Worm (Caenorhabditis elegans) whole organism, L1 larva: ENCODE data around the gene K03A11.1.
A peak's percentile ranks its signal among the peaks of the same experiment; 100 is the strongest.

Experiments used
- C34B4.2 ChIP-seq: sonication (generic microtip); optimal IDR thresholded peaks from 2 replicates; lab custom pipeline; 2017; ENCODE audit warnings: mild to moderate bottlenecking, missing genetic modification characterization, missing compliant biosample characterization
- F16B12.6 ChIP-seq: fragments of 150-350 bp; optimal IDR thresholded peaks from 2 replicates; lab custom pipeline; 2014; ENCODE audit warnings: missing biosample characterization, missing genetic modification characterization
- alr-1 ChIP-seq: fragments of 200-800 bp; sonication (Bioruptor generic); optimal IDR thresholded peaks from 2 replicates; lab custom pipeline; 2018; ENCODE audit warnings: borderline replicate concordance, mild to moderate bottlenecking, missing genetic modification characterization, missing compliant biosample characterization
- blmp-1 ChIP-seq: fragments of 150-350 bp; optimal IDR thresholded peaks from 2 replicates; lab custom pipeline; 2014; ENCODE audit warnings: missing biosample characterization, missing genetic modification characterization
- ceh-63 ChIP-seq: fragments of 200-800 bp; sonication (Bioruptor generic); optimal IDR thresholded peaks from 2 replicates; lab custom pipeline; 2018; ENCODE audit warnings: mild to moderate bottlenecking, missing genetic modification characterization, missing compliant biosample characterization
- ceh-8 ChIP-seq: fragments of 200-800 bp; sonication (Bioruptor generic); optimal IDR thresholded peaks from 2 replicates; lab custom pipeline; 2018; ENCODE audit warnings: mild to moderate bottlenecking, missing genetic modification characterization, moderate library complexity, missing compliant biosample characterization
- ceh-88 ChIP-seq: fragments of 200-800 bp; sonication (Bioruptor generic); IDR thresholded peaks from 2 replicates; pipeline ENCODE4 v1.3.6; 2022; ENCODE audit warnings: missing genetic modification characterization, missing compliant biosample characterization
- dpl-1 ChIP-seq, 3 experiments: fragments of 150-350 bp in 2 of 3; sonication (generic microtip) in 1 of 3; optimal IDR thresholded peaks; 2 replicates each; lab custom pipeline; 2014 to 2017; ENCODE audit warnings: missing biosample characterization in 3 of 3, missing genetic modification characterization in 3 of 3, missing genetic modification reagents in 3 of 3
- dsc-1 ChIP-seq: sonication (generic microtip); optimal IDR thresholded peaks from 2 replicates; lab custom pipeline; 2016; ENCODE audit warnings: mild to moderate bottlenecking, missing genetic modification characterization, missing compliant biosample characterization
- efl-1 ChIP-seq, 4 experiments: fragments of 150-350 bp; optimal IDR thresholded peaks in 3 of 4; peaks in 1 of 4; 1 replicate in 1 of 4; 2 replicates in 3 of 4; lab custom pipeline; 2014; ENCODE audit warnings: missing biosample characterization in 2 of 4, missing genetic modification characterization in 2 of 4, missing genetic modification reagents in 2 of 4
- efl-3 ChIP-seq: fragments of 200-800 bp; sonication (Bioruptor generic); optimal IDR thresholded peaks from 2 replicates; lab custom pipeline; 2018; ENCODE audit warnings: mild to moderate bottlenecking, missing genetic modification characterization, missing compliant biosample characterization
- egl-13 ChIP-seq: sonication (generic microtip); optimal IDR thresholded peaks from 2 replicates; lab custom pipeline; 2016; ENCODE audit warnings: missing genotype, missing genetic modification reagents, missing genetic modification characterization, missing compliant biosample characterization
- elt-3 ChIP-seq, 6 experiments: fragments of 150-350 bp in 1 of 6; sonication (generic microtip); optimal IDR thresholded peaks; 2 replicates each; lab custom pipeline; 2017 to 2018; ENCODE audit warnings: missing biosample characterization in 6 of 6, missing genetic modification characterization in 6 of 6, inconsistent platforms in 1 of 6
- fkh-10 ChIP-seq: sonication (generic microtip); optimal IDR thresholded peaks from 2 replicates; lab custom pipeline; 2017; ENCODE audit warnings: missing biosample characterization, missing genetic modification reagents, missing genetic modification characterization
- fkh-4 ChIP-seq: sonication (generic microtip); optimal IDR thresholded peaks from 2 replicates; lab custom pipeline; 2016; ENCODE audit warnings: missing compliant biosample characterization, missing genetic modification characterization, borderline replicate concordance
- fos-1 ChIP-seq: fragments of 150-350 bp; optimal IDR thresholded peaks from 2 replicates; lab custom pipeline; 2014; ENCODE audit warnings: missing biosample characterization, missing genetic modification characterization
- grh-1 ChIP-seq: fragments of 200-800 bp; sonication (Bioruptor generic); IDR thresholded peaks from 2 replicates; pipeline ENCODE4 v1.3.6; 2022; ENCODE audit warnings: missing genetic modification reagents, missing genetic modification characterization, missing compliant biosample characterization
- hlh-17 ChIP-seq: fragments of 200-800 bp; sonication (Bioruptor generic); optimal IDR thresholded peaks from 2 replicates; lab custom pipeline; 2018; ENCODE audit warnings: missing genetic modification characterization, mild to moderate bottlenecking, missing compliant biosample characterization, moderate library complexity, borderline replicate concordance
- irx-1 ChIP-seq: sonication (generic microtip); optimal IDR thresholded peaks from 2 replicates; lab custom pipeline; 2016; ENCODE audit warnings: missing genetic modification characterization, missing compliant biosample characterization
- lin-14 ChIP-seq: fragments of 200-800 bp; sonication (Bioruptor generic); optimal IDR thresholded peaks from 2 replicates; lab custom pipeline; 2018; ENCODE audit warnings: mild to moderate bottlenecking, missing genetic modification characterization, moderate library complexity, missing compliant biosample characterization
- lin-15B ChIP-seq: fragments of 150-350 bp; sonication (generic microtip); optimal IDR thresholded peaks from 3 replicates; lab custom pipeline; 2014; ENCODE audit warnings: missing biosample characterization, missing genetic modification characterization
- lir-3 ChIP-seq: sonication (generic microtip); optimal IDR thresholded peaks from 2 replicates; lab custom pipeline; 2016; ENCODE audit warnings: mild to moderate bottlenecking, missing genetic modification characterization, moderate library complexity, missing compliant biosample characterization; ENCODE audit not compliant: poor library complexity
- lsy-2 ChIP-seq, 2 experiments: fragments of 150-350 bp; optimal IDR thresholded peaks; 2 replicates each; lab custom pipeline; 2014; ENCODE audit warnings: missing biosample characterization in 2 of 2, missing genetic modification characterization in 2 of 2
- mab-9 ChIP-seq: fragments of 200-800 bp; sonication (Bioruptor generic); IDR thresholded peaks from 2 replicates; pipeline ENCODE4 v1.3.6; 2022; ENCODE audit warnings: missing genetic modification reagents, missing genetic modification characterization, missing compliant biosample characterization
- mdl-1 ChIP-seq, 2 experiments: fragments of 150-350 bp; optimal IDR thresholded peaks; 2 replicates each; lab custom pipeline; 2014 to 2017; ENCODE audit warnings: missing biosample characterization in 2 of 2, missing genetic modification characterization in 2 of 2, inconsistent platforms in 1 of 2
- nhr-11 ChIP-seq: fragments of 150-350 bp; optimal IDR thresholded peaks from 2 replicates; lab custom pipeline; 2014; ENCODE audit warnings: missing biosample characterization, missing genetic modification characterization
- nhr-19 ChIP-seq: fragments of 200-800 bp; sonication (Bioruptor generic); conservative IDR thresholded peaks from 2 replicates; pipeline ENCODE4 v1.3.6; 2022; ENCODE audit warnings: missing genetic modification characterization, missing compliant biosample characterization
- nhr-20 ChIP-seq: sonication (generic microtip); optimal IDR thresholded peaks from 2 replicates; lab custom pipeline; 2016; ENCODE audit warnings: mild to moderate bottlenecking, missing genetic modification characterization, missing compliant biosample characterization
- nhr-237 ChIP-seq: fragments of 150-350 bp; optimal IDR thresholded peaks from 2 replicates; lab custom pipeline; 2014; ENCODE audit warnings: missing biosample characterization, missing genetic modification characterization
- nhr-28 ChIP-seq: fragments of 150-350 bp; optimal IDR thresholded peaks from 2 replicates; lab custom pipeline; 2014; ENCODE audit warnings: missing biosample characterization, missing genetic modification characterization
- nhr-47 ChIP-seq: sonication (generic microtip); optimal IDR thresholded peaks from 2 replicates; lab custom pipeline; 2016; ENCODE audit warnings: mild to moderate bottlenecking, missing genetic modification characterization, moderate library complexity, missing compliant biosample characterization
- nhr-71 ChIP-seq: sonication (generic microtip); optimal IDR thresholded peaks from 2 replicates; lab custom pipeline; 2016; ENCODE audit warnings: mild to moderate bottlenecking, missing genetic modification characterization, moderate library complexity, missing compliant biosample characterization
- nhr-77 ChIP-seq: fragments of 150-350 bp; optimal IDR thresholded peaks from 2 replicates; lab custom pipeline; 2014; ENCODE audit warnings: missing biosample characterization, missing genetic modification characterization
- nhr-84 ChIP-seq: sonication (generic microtip); optimal IDR thresholded peaks from 2 replicates; lab custom pipeline; 2017; ENCODE audit warnings: missing biosample characterization, missing genetic modification characterization
- nhr-85 ChIP-seq: sonication (generic microtip); peaks from one replicate; lab custom pipeline; 2016; ENCODE audit warnings: missing genetic modification characterization, inconsistent platforms, missing compliant biosample characterization
- nhr-90 ChIP-seq: sonication (generic microtip); optimal IDR thresholded peaks from 2 replicates; lab custom pipeline; 2016; ENCODE audit warnings: mild to moderate bottlenecking, missing genetic modification characterization, missing compliant biosample characterization; ENCODE audit not compliant: poor library complexity
- pag-3 ChIP-seq: sonication (generic microtip); optimal IDR thresholded peaks from 2 replicates; lab custom pipeline; 2017; ENCODE audit warnings: missing genetic modification characterization, mild to moderate bottlenecking, missing compliant biosample characterization, antibody characterized with exemption, borderline replicate concordance; ENCODE audit not compliant: insufficient read depth
- rnt-1 ChIP-seq: sonication (generic microtip); optimal IDR thresholded peaks from 2 replicates; lab custom pipeline; 2016; ENCODE audit warnings: mild to moderate bottlenecking, missing genetic modification characterization, moderate library complexity, missing compliant biosample characterization
- snu-23 ChIP-seq: sonication (generic microtip); optimal IDR thresholded peaks from 2 replicates; lab custom pipeline; 2016; ENCODE audit warnings: missing genetic modification characterization, missing compliant biosample characterization
- swsn-7 ChIP-seq: sonication (generic microtip); optimal IDR thresholded peaks from 2 replicates; lab custom pipeline; 2016; ENCODE audit warnings: missing genetic modification characterization, missing compliant biosample characterization
- tbx-2 ChIP-seq: sonication (generic microtip); optimal IDR thresholded peaks from 2 replicates; lab custom pipeline; 2016; ENCODE audit warnings: missing genetic modification characterization, missing compliant biosample characterization
- tlp-1 ChIP-seq: fragments of 150-350 bp; optimal IDR thresholded peaks from 2 replicates; lab custom pipeline; 2014; ENCODE audit warnings: missing biosample characterization, missing genetic modification characterization
- unc-130 ChIP-seq: fragments of 150-350 bp; optimal IDR thresholded peaks from 2 replicates; lab custom pipeline; 2017; ENCODE audit warnings: missing biosample characterization, missing genetic modification characterization, inconsistent platforms
- unc-86 ChIP-seq: sonication (generic microtip); optimal IDR thresholded peaks from 2 replicates; lab custom pipeline; 2016; ENCODE audit warnings: missing genetic modification characterization, missing compliant biosample characterization
- vab-15 ChIP-seq: sonication (generic microtip); optimal IDR thresholded peaks from 2 replicates; lab custom pipeline; 2017; ENCODE audit warnings: missing genotype, mild to moderate bottlenecking, missing genetic modification characterization, missing compliant biosample characterization
- xbp-1 ChIP-seq: sonication (generic microtip); optimal IDR thresholded peaks from 2 replicates; lab custom pipeline; 2016; ENCODE audit warnings: missing genetic modification characterization, missing compliant biosample characterization
- zag-1 ChIP-seq: fragments of 150-350 bp; optimal IDR thresholded peaks from 2 replicates; lab custom pipeline; 2014; ENCODE audit warnings: missing biosample characterization, missing genetic modification characterization
- ztf-4 ChIP-seq: fragments of 150-350 bp; optimal IDR thresholded peaks from 2 replicates; lab custom pipeline; 2014; ENCODE audit warnings: missing biosample characterization, missing genetic modification characterization

K03A11.1 gene

DNA sequence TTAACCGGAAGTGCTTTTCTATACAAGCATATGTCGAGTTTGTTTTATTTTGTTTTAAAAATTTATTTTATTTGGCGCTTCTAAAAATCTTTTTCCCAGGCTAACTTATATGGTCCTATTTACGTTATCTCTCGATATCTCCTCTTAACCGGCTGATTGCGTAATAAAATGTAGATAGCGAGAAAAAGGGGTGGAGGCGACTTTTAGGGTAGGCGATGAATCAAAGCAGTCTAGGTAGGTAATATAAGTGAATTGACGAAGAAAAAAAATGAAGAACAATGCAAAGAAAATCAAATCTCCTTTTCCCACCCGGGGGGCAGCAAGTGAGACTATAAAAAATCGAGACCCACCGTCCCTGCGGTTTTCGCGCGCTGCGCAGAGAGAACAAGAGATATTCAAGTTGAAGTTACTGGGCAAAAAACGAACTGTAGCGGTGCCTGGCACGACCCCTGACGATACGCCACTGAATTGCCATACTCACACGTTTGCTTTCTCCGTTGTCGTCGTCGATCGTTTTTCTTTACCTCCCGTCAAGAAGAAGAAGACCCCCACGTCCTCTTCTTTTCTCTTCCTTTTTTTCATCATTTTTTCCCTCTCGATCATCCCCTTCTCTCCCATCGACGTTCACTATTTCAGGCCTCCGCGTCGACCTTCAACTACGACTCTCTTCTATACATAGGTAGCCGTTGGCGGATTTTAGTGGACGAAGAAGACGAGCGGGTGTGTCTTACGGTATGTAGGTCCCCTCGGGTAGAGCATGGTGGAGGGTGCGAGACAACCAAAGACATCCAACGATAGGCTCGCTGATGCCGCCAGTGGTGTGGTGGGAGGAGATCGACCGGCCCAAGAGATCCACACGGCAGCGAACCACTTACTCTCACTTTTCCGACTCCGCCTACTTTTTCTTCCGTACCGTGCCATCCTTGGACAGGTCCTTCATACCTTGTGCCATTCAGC, 43.4 kb upstream of the K03A11.1 start, which contains the start of gene nhr-25:
TSS of gene nhr-25 (plus strand) at position 637 of the 957 bp plus-strand sequence.
- TF ChIP-seq lin-14 (GFP tag; lab: Kevin White, UChicago) (peak; percentile 84), tlp-1 (tag; lab: Kevin White, UChicago) (no peak), nhr-28 (tag; lab: Kevin White, UChicago) (no peak), snu-23 (GFP tag; lab: Kevin White, UChicago) (peak; percentile 63), fkh-4 (tag; lab: Kevin White, UChicago) (no peak), nhr-77 (tag; lab: Kevin White, UChicago) (no peak), unc-86 (tag; lab: Kevin White, UChicago) (no peak), lsy-2 (tag; optimal IDR thresholded peaks at IDR 0.05; lab: Kevin White, UChicago) (peak in 1 of 2 experiments; percentile 13), tbx-2 (peak; percentile 19), blmp-1 (tag; lab: Kevin White, UChicago) (peak; percentile 88), vab-15 (no peak), pag-3 (tag; lab: Kevin White, UChicago) (peak; percentile 21), swsn-7 (peak; percentile 15), nhr-47 (tag; lab: Kevin White, UChicago) (peak; percentile 43), grh-1 (peak; percentile 68), fkh-10 (GFP tag; lab: Kevin White, UChicago) (no peak), mdl-1 (tag; optimal IDR thresholded peaks at IDR 0.05; lab: Kevin White, UChicago) (peak in 1 of 2 experiments; percentile 18), irx-1 (tag; lab: Kevin White, UChicago) (peak; percentile 17), efl-1 (optimal IDR thresholded peaks at IDR 0.05; lab: Kevin White, UChicago) (no peak), efl-1 (GFP tag; optimal IDR thresholded peaks at IDR 0.05 in 1 of 2; lab: Kevin White, UChicago) (peak in 1 of 2 experiments; percentile 51), ceh-8 (GFP tag; lab: Kevin White, UChicago) (no peak), alr-1 (no peak), nhr-20 (tag; lab: Kevin White, UChicago) (peak; percentile 73), elt-3 (tag; optimal IDR thresholded peaks at IDR 0.05; lab: Kevin White, UChicago) (peak in 3 of 6 experiments; percentile 20 to 42 (median 22)), rnt-1 (tag; lab: Kevin White, UChicago) (no peak), nhr-19 (GFP tag; lab: Robert Waterston, UW) (peak; percentile 22; the same call in 1 of the 2 replicates), lir-3 (tag; lab: Kevin White, UChicago) (no peak), nhr-11 (tag; lab: Kevin White, UChicago) (no peak), dsc-1 (tag; lab: Kevin White, UChicago) (no peak), ceh-63 (no peak), nhr-84 (no peak), fos-1 (tag; lab: Kevin White, UChicago) (no peak), nhr-85 (peak; percentile 96), nhr-90 (tag; lab: Kevin White, UChicago) (peak; percentile 55), nhr-71 (peak; percentile 77), ceh-88 (no peak)

DNA sequence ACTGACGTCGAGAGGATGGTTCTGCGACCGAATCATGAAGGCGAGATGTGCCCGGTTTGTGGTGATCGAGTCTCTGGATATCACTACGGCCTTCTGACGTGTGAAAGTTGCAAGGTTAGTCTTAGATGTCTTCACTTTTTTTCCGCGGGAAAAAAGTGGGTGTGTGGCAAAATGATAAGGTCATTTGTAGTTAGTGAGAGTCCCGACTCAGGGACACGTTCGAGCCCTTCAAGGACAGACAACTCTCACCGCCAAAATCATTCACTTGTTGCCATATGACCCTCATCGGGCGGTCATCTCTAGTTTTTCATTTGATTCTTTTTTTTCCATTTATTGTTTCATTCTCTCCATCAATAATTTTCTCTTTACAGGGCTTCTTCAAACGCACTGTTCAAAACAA, 42.6 kb upstream of the K03A11.1 start:
- TF ChIP-seq snu-23 (GFP tag; lab: Kevin White, UChicago) (peak; percentile 19), ceh-63 (no peak), unc-130 (no peak), hlh-17 (GFP tag; lab: Kevin White, UChicago) (no peak), zag-1 (tag; lab: Kevin White, UChicago) (no peak), mab-9 (GFP tag; lab: Robert Waterston, UW) (no peak), ztf-4 (tag; lab: Kevin White, UChicago) (no peak), lin-15B (tag; lab: Kevin White, UChicago) (no peak), nhr-237 (no peak), rnt-1 (tag; lab: Kevin White, UChicago) (no peak), F16B12.6 (tag; lab: Kevin White, UChicago) (no peak), elt-3 (tag; optimal IDR thresholded peaks at IDR 0.05; lab: Kevin White, UChicago) (peak in 3 of 6 experiments; percentile 10 to 62 (median 14)), egl-13 (no peak), nhr-77 (tag; lab: Kevin White, UChicago) (no peak), ceh-8 (GFP tag; lab: Kevin White, UChicago) (no peak), fkh-10 (GFP tag; lab: Kevin White, UChicago) (no peak), xbp-1 (no peak), dpl-1 (GFP tag; optimal IDR thresholded peaks at IDR 0.05; lab: Kevin White, UChicago) (no peak), C34B4.2 (tag; lab: Kevin White, UChicago) (no peak), nhr-85 (peak; percentile 88), efl-3 (no peak)
